Worm (Caenorhabditis elegans) whole organism, L4/young adult: ENCODE data around the gene F49E11.7.

Source experiments
- W03F9.2 ChIP-seq: fragments of 150-350 bp; optimal IDR thresholded peaks from 2 replicates; lab custom pipeline; 2014; ENCODE audit warnings: missing biosample characterization, missing genetic modification characterization
- dao-5 ChIP-seq: sonication (generic microtip); optimal IDR thresholded peaks from 2 replicates; lab custom pipeline; 2016; ENCODE audit warnings: missing genotype, missing genetic modification characterization, moderate library complexity, missing compliant biosample characterization
- him-1 ChIP-seq: sonication (generic microtip); optimal IDR thresholded peaks from 2 replicates; lab custom pipeline; 2016; ENCODE audit warnings: missing genotype, missing genetic modification reagents, missing genetic modification characterization, missing compliant biosample characterization

DNA sequence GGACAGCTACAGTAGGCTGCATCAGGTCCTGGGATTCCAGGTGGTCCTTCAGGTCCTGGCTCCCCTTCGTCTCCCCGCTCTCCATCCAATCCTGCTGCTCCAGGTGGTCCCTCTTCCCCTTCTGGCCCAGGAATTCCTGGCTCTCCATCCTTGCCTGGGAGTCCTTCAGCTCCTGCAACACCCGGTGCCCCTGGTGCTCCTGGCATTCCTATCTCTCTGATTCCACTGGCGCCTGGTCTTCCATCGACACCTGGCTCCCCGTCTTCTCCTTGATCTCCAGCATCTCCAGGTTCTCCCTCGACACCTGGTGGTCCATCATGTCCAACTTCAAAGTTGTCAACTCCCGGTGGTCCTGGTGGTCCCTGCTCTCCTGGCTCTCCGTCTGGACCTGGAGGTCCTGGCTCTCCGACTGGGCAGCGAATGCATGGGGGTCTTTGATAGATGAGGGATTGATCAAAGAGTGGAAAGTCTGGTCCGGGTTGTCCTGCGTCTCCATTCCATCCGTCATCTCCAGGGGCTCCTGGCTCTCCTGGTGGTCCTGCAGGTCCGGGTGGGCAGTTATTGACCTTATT, 37.1 kb downstream of the F49E11.7 start:
- TF ChIP-seq him-1 (tag; lab: Kevin White, UChicago): no peak
- no peak for TF ChIP-seq dao-5 (tag; lab: Kevin White, UChicago)
- no peak for TF ChIP-seq W03F9.2 (tag; lab: Kevin White, UChicago)
